Worm (Caenorhabditis elegans): ENCODE data around the gene hsp-90.

ce11 chrV:14656970-14657369 lies 27.7 kb upstream of the hsp-90 start:
- TF ChIP-seq T22C8.4 (GFP tag; IDR thresholded peaks at IDR 0.05) (no peak), klf-2 (GFP tag; conservative IDR thresholded peaks at IDR 0.05) (no peak), ref-1 (GFP tag; conservative IDR thresholded peaks at IDR 0.05) (no peak), ztf-23 (GFP tag; IDR thresholded peaks at IDR 0.05) (no peak), cog-1 (tag; optimal IDR thresholded peaks at IDR 0.05) (no peak), tab-1 (GFP tag; IDR thresholded peaks at IDR 0.05) (no peak), flt-1 (GFP tag; IDR thresholded peaks at IDR 0.05) (no peak), med-1 (GFP tag; optimal IDR thresholded peaks at IDR 0.05; ENCODE audit: insufficient read depth) (no peak)
